Fruit fly (Drosophila melanogaster) whole organism, embryonic: ENCODE measurements around the gene TTLL4A.
A peak's percentile ranks its signal among the peaks of the same experiment; 100 is the strongest.

Experiments
- Adf1 ChIP-seq: fragments of 200-800 bp; sonication (Bioruptor generic); IDR thresholded peaks from 2 replicates; pipeline ENCODE4 v1.3.6; 2022; ENCODE audit warnings: missing biosample characterization, missing genetic modification characterization
- Bgb ChIP-seq: fragments of 200-800 bp; sonication (Bioruptor generic); IDR thresholded peaks from 2 replicates; pipeline ENCODE4 v1.3.6; 2022; ENCODE audit warnings: missing biosample characterization, missing genetic modification characterization; ENCODE audit not compliant: partially characterized antibody
- CG10267 ChIP-seq: fragments of 200-800 bp; sonication (Bioruptor generic); optimal IDR thresholded peaks from 2 replicates; lab custom pipeline; 2018; ENCODE audit warnings: missing biosample characterization, mild to moderate bottlenecking, missing genetic modification characterization, moderate library complexity
- CG10543 ChIP-seq: fragments of 200-800 bp; sonication (Bioruptor generic); optimal IDR thresholded peaks from 3 replicates; lab custom pipeline; 2017; ENCODE audit warnings: missing biosample characterization, mild to moderate bottlenecking, missing genetic modification characterization, moderate library complexity
- CG10979 ChIP-seq: fragments of 200-800 bp; sonication (Bioruptor generic); optimal IDR thresholded peaks from 2 replicates; lab custom pipeline; 2018; ENCODE audit warnings: missing biosample characterization, mild to moderate bottlenecking, missing genetic modification characterization, moderate library complexity
- CG11093 ChIP-seq: fragments of 200-800 bp; sonication (Bioruptor generic); IDR thresholded peaks from 3 replicates; pipeline ENCODE4 v1.3.6; 2022; ENCODE audit warnings: missing biosample characterization, missing genetic modification characterization
- CG12104 ChIP-seq: fragments of 200-800 bp; sonication (Bioruptor generic); optimal IDR thresholded peaks from 3 replicates; lab custom pipeline; 2016; ENCODE audit warnings: missing biosample characterization, missing genetic modification characterization
- CG12236 ChIP-seq: fragments of 200-800 bp; sonication (Bioruptor generic); optimal IDR thresholded peaks from 2 replicates; lab custom pipeline; 2016; ENCODE audit warnings: missing biosample characterization, missing genetic modification characterization
- CG13894 ChIP-seq: fragments of 200-800 bp; sonication (Bioruptor generic); optimal IDR thresholded peaks from 3 replicates; lab custom pipeline; 2018; ENCODE audit warnings: missing biosample characterization, mild to moderate bottlenecking, missing genetic modification characterization, moderate library complexity
- CG14441 ChIP-seq: fragments of 200-800 bp; sonication (Bioruptor generic); IDR thresholded peaks from 2 replicates; pipeline ENCODE4 v1.3.6; 2022; ENCODE audit warnings: missing biosample characterization, missing genetic modification characterization
- CG17186 ChIP-seq: fragments of 200-800 bp; sonication (Bioruptor generic); optimal IDR thresholded peaks from 3 replicates; lab custom pipeline; 2017; ENCODE audit warnings: missing biosample characterization, missing genetic modification reagents, missing genetic modification characterization
- CG17568 ChIP-seq: fragments of 200-800 bp; sonication (Bioruptor generic); optimal IDR thresholded peaks from 2 replicates; lab custom pipeline; 2018; ENCODE audit warnings: missing biosample characterization, mild to moderate bottlenecking, missing genetic modification characterization, moderate library complexity
- CG18599 ChIP-seq: fragments of 200-800 bp; sonication (Bioruptor generic); optimal IDR thresholded peaks from 3 replicates; lab custom pipeline; 2017; ENCODE audit warnings: missing biosample characterization, missing genetic modification characterization, mild to moderate bottlenecking, moderate library complexity, missing genetic modification reagents
- CG18619 ChIP-seq: fragments of 200-800 bp; sonication (Bioruptor generic); optimal IDR thresholded peaks from 3 replicates; lab custom pipeline; 2017; ENCODE audit warnings: missing biosample characterization, mild to moderate bottlenecking, missing genetic modification characterization
- CG2678 ChIP-seq: fragments of 200-800 bp; sonication (Bioruptor generic); optimal IDR thresholded peaks from 3 replicates; lab custom pipeline; 2019; ENCODE audit warnings: missing biosample characterization, mild to moderate bottlenecking, missing genetic modification characterization, moderate library complexity
- CG32772 ChIP-seq: fragments of 200-800 bp; sonication (Bioruptor generic); IDR thresholded peaks from 2 replicates; pipeline ENCODE4 v1.3.6; 2022; ENCODE audit warnings: missing biosample characterization, missing genetic modification characterization
- CG43689 ChIP-seq: fragments of 200-800 bp; sonication (Bioruptor generic); IDR thresholded peaks from 2 replicates; pipeline ENCODE4 v1.3.6; 2022; ENCODE audit warnings: missing biosample characterization, missing genetic modification characterization
- CG4404 ChIP-seq: fragments of 200-800 bp; sonication (Bioruptor generic); IDR thresholded peaks from 2 replicates; pipeline ENCODE4 v1.3.6; 2022; ENCODE audit warnings: missing biosample characterization, missing genetic modification characterization
- CG4854 ChIP-seq: fragments of 200-800 bp; sonication (Bioruptor generic); optimal IDR thresholded peaks from 2 replicates; lab custom pipeline; 2016; ENCODE audit warnings: missing biosample characterization, missing genetic modification characterization, inconsistent platforms
- CG6813 ChIP-seq: fragments of 200-800 bp; sonication (Bioruptor generic); optimal IDR thresholded peaks from 2 replicates; lab custom pipeline; 2017; ENCODE audit warnings: missing biosample characterization, missing genetic modification characterization, mild to moderate bottlenecking, moderate library complexity, missing genetic modification reagents
- CG7556 ChIP-seq: fragments of 200-800 bp; sonication (Bioruptor generic); optimal IDR thresholded peaks from 2 replicates; lab custom pipeline; 2017; ENCODE audit warnings: missing biosample characterization, mild to moderate bottlenecking, missing genetic modification characterization
- CG7745 ChIP-seq: fragments of 200-800 bp; sonication (Bioruptor generic); optimal IDR thresholded peaks from 2 replicates; lab custom pipeline; 2018; ENCODE audit warnings: missing biosample characterization, mild to moderate bottlenecking, missing genetic modification characterization, moderate library complexity
- CoRest ChIP-seq: fragments of 200-800 bp; sonication (Bioruptor generic); optimal IDR thresholded peaks from 3 replicates; lab custom pipeline; 2018; ENCODE audit warnings: missing biosample characterization, mild to moderate bottlenecking, missing genetic modification characterization, moderate library complexity
- Dp ChIP-seq: fragments of 200-800 bp; sonication (Bioruptor generic); optimal IDR thresholded peaks from 2 replicates; lab custom pipeline; 2018; ENCODE audit warnings: missing biosample characterization, mild to moderate bottlenecking, missing genetic modification characterization, moderate library complexity
- E2f1 ChIP-seq: fragments of 200-800 bp; sonication (Bioruptor generic); IDR thresholded peaks from 2 replicates; pipeline ENCODE4 v1.3.6; 2022; ENCODE audit warnings: missing biosample characterization, missing genetic modification characterization
- Eip74EF ChIP-seq, 2 experiments: fragments of 200-800 bp in 1 of 2; fragments of >200 bp in 1 of 2; sonication (Bioruptor generic) in 1 of 2; optimal IDR thresholded peaks; 2 replicates each; lab custom pipeline; 2017 to 2019; ENCODE audit warnings: missing biosample characterization in 2 of 2, missing genetic modification characterization in 2 of 2, mild to moderate bottlenecking in 1 of 2, moderate library complexity in 1 of 2
- HLH54F ChIP-seq: fragments of 200-800 bp; sonication (Bioruptor generic); optimal IDR thresholded peaks from 3 replicates; lab custom pipeline; 2016; ENCODE audit warnings: missing biosample characterization, missing genetic modification characterization
- HmgZ ChIP-seq: fragments of 200-800 bp; sonication (Bioruptor generic); optimal IDR thresholded peaks from 2 replicates; lab custom pipeline; 2018; ENCODE audit warnings: missing biosample characterization, mild to moderate bottlenecking, missing genetic modification characterization
- Hr78 ChIP-seq, 2 experiments: fragments of 200-800 bp in 1 of 2; fragments of >200 bp in 1 of 2; sonication (Bioruptor generic) in 1 of 2; optimal IDR thresholded peaks; 2 replicates each; lab custom pipeline; 2017 to 2019; ENCODE audit warnings: missing biosample characterization in 2 of 2, missing genetic modification characterization in 2 of 2, mild to moderate bottlenecking in 1 of 2, moderate library complexity in 1 of 2
- MESR4 ChIP-seq: fragments of 200-800 bp; sonication (Bioruptor generic); optimal IDR thresholded peaks from 2 replicates; lab custom pipeline; 2018; ENCODE audit warnings: missing biosample characterization, mild to moderate bottlenecking, missing genetic modification characterization, moderate library complexity
- NFAT ChIP-seq: fragments of 200-800 bp; sonication (Bioruptor generic); IDR thresholded peaks from 2 replicates; pipeline ENCODE4 v1.3.6; 2022; ENCODE audit warnings: missing biosample characterization, missing genetic modification characterization
- Poxn ChIP-seq: fragments of 200-800 bp; sonication (Bioruptor generic); IDR thresholded peaks from 2 replicates; pipeline ENCODE4 v1.3.6; 2022; ENCODE audit warnings: missing biosample characterization, missing genetic modification characterization
- Usf ChIP-seq: fragments of 200-800 bp; sonication (Bioruptor generic); optimal IDR thresholded peaks from 2 replicates; lab custom pipeline; 2017; ENCODE audit warnings: missing genotype, missing biosample characterization, missing genetic modification characterization
- cg ChIP-seq: fragments of 200-800 bp; sonication (Bioruptor generic); optimal IDR thresholded peaks from 3 replicates; lab custom pipeline; 2019; ENCODE audit warnings: missing biosample characterization, mild to moderate bottlenecking, missing genetic modification characterization, moderate library complexity
- chif ChIP-seq, 2 experiments: fragments of 200-800 bp; sonication (Bioruptor generic); optimal IDR thresholded peaks; 3 replicates each; lab custom pipeline; 2016; ENCODE audit warnings: missing biosample characterization in 2 of 2, missing genetic modification characterization in 2 of 2
- dan ChIP-seq: fragments of 200-800 bp; sonication (Bioruptor generic); IDR thresholded peaks from 2 replicates; pipeline ENCODE4 v1.3.6; 2022; ENCODE audit warnings: missing biosample characterization, missing genetic modification characterization
- emc ChIP-seq: fragments of 200-800 bp; sonication (Bioruptor generic); optimal IDR thresholded peaks from 2 replicates; lab custom pipeline; 2016; ENCODE audit warnings: missing biosample characterization, missing genetic modification characterization
- en ChIP-seq: fragments of 200-800 bp; sonication (Bioruptor generic); optimal IDR thresholded peaks from 2 replicates; lab custom pipeline; 2016; ENCODE audit warnings: missing biosample characterization, missing genetic modification characterization
- grau ChIP-seq: fragments of 200-800 bp; optimal IDR thresholded peaks from 3 replicates; lab custom pipeline; 2019; ENCODE audit warnings: missing biosample characterization, mild to moderate bottlenecking, missing genetic modification characterization, moderate library complexity
- hkb ChIP-seq, 2 experiments: fragments of 200-800 bp in 1 of 2; fragments of >200 bp in 1 of 2; sonication (Bioruptor generic) in 1 of 2; IDR thresholded peaks in 1 of 2; optimal IDR thresholded peaks in 1 of 2; 2 replicates each; pipeline versions ENCODE4 v1.3.6 to Lab custom; 2017 to 2022; ENCODE audit warnings: missing biosample characterization in 1 of 2, missing genetic modification characterization in 1 of 2
- mld ChIP-seq: fragments of 200-800 bp; sonication (Bioruptor generic); IDR thresholded peaks from 3 replicates; pipeline ENCODE4 v1.3.6; 2022; ENCODE audit warnings: missing biosample characterization, missing genetic modification characterization; ENCODE audit not compliant: partially characterized antibody
- onecut ChIP-seq: fragments of 200-800 bp; sonication (Bioruptor generic); IDR thresholded peaks from 2 replicates; pipeline ENCODE4 v1.3.6; 2022; ENCODE audit warnings: missing biosample characterization, missing genetic modification characterization
- peb ChIP-seq: fragments of 200-800 bp; sonication (Bioruptor generic); IDR thresholded peaks from 2 replicates; pipeline ENCODE4 v1.3.6; 2022; ENCODE audit warnings: missing biosample characterization, missing genetic modification characterization
- pzg ChIP-seq: fragments of 200-800 bp; sonication (Bioruptor generic); optimal IDR thresholded peaks from 3 replicates; lab custom pipeline; 2018; ENCODE audit warnings: missing biosample characterization, mild to moderate bottlenecking, missing genetic modification characterization, moderate library complexity
- scrt ChIP-seq: fragments of 200-800 bp; sonication (Bioruptor generic); optimal IDR thresholded peaks from 2 replicates; lab custom pipeline; 2018; ENCODE audit warnings: missing biosample characterization, mild to moderate bottlenecking, missing genetic modification characterization, moderate library complexity
- ssp ChIP-seq: fragments of 200-800 bp; sonication (Bioruptor generic); IDR thresholded peaks from 2 replicates; pipeline ENCODE4 v1.3.6; 2022; ENCODE audit warnings: missing biosample characterization, missing genetic modification characterization
- tll ChIP-seq, 2 experiments: fragments of 200-800 bp in 1 of 2; fragments of >200 bp in 1 of 2; sonication (Bioruptor generic) in 1 of 2; optimal IDR thresholded peaks; 2 replicates each; lab custom pipeline; 2017 to 2019; ENCODE audit warnings: missing biosample characterization in 2 of 2, missing genetic modification characterization in 2 of 2, mild to moderate bottlenecking in 1 of 2, moderate library complexity in 1 of 2
- tup ChIP-seq: fragments of 200-800 bp; sonication (Bioruptor generic); optimal IDR thresholded peaks from 2 replicates; lab custom pipeline; 2016; ENCODE audit warnings: missing biosample characterization, mild to moderate bottlenecking, missing genetic modification characterization, moderate library complexity
- zfh1 ChIP-seq: fragments of 200-800 bp; sonication (Bioruptor generic); IDR thresholded peaks from 3 replicates; pipeline ENCODE4 v1.3.6; 2022; ENCODE audit warnings: missing biosample characterization, missing genetic modification characterization

TTLL4A gene

DNA sequence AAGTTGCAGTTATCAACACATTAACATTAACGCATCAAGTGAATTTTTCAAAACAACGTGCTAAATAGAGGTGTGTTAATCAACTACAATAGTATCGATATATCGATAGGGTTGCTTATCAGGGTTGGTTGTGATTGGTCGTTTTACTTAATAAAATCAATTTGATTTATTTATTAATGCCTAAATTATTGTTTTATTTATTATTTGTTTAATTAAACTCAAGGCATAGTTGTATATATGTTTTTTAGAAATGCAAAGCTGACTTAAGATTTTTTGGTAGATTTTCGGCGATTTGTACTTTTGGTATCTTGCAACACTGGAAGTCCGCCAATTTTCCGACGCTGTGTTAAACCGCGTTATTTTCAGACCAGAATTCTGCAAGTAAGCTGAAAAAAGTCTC, 21.8 kb downstream of the TTLL4A start, which contains the start of the genes Art8 and dUTPase (continued):
- TF ChIP-seq pzg (GFP tag; lab: Kevin White, UChicago), result peak; percentile 82
- peak; percentile 32 for TF ChIP-seq CG10543 (GFP tag; lab: Kevin White, UChicago)
- TF ChIP-seq E2f1, result peak; percentile 42; the same call in 1 of the 2 replicates
- TF ChIP-seq tup (GFP tag; lab: Kevin White, UChicago), result peak; percentile 22
- TF ChIP-seq CG13894 (tag; lab: Kevin White, UChicago), result no peak
- no peak for TF ChIP-seq CG18599 (GFP tag; lab: Kevin White, UChicago)
- TF ChIP-seq Dp (GFP tag; lab: Kevin White, UChicago), result peak; percentile 82
- no peak for TF ChIP-seq hkb (optimal IDR thresholded peaks at IDR 0.05; lab: Kevin White, UChicago)
- peak; percentile 57; the same call in 1 of the 2 replicates for TF ChIP-seq hkb (GFP tag; IDR thresholded peaks at IDR 0.05; lab: Robert Waterston, UW)
- no peak for TF ChIP-seq peb
- TF ChIP-seq HLH54F, result peak; percentile 45
- peak in 1 of 2 experiments; percentile 27 for TF ChIP-seq chif (GFP tag; optimal IDR thresholded peaks at IDR 0.05; lab: Kevin White, UChicago)
- peak in 1 of 2 experiments; percentile 34 for TF ChIP-seq Eip74EF (GFP tag; optimal IDR thresholded peaks at IDR 0.05; lab: Kevin White, UChicago)
- peak; percentile 64 for TF ChIP-seq NFAT (GFP tag; lab: Robert Waterston, UW)
- TF ChIP-seq CG32772, result peak; percentile 42; the same call in 1 of the 2 replicates
- peak; percentile 59 for TF ChIP-seq HmgZ
- TF ChIP-seq CG17568, result no peak
- TF ChIP-seq Usf, result no peak
- TF ChIP-seq CG12104 (GFP tag; lab: Kevin White, UChicago), result peak; percentile 61
- no peak for TF ChIP-seq onecut
- TF ChIP-seq ssp (GFP tag; lab: Robert Waterston, UW), result peak; percentile 42; the same call in 1 of the 2 replicates
- TF ChIP-seq CG14441, result peak; percentile 48
- peak; percentile 72; the same call in 2 of the 3 replicates for TF ChIP-seq zfh1 (GFP tag; lab: Robert Waterston, UW)
- TF ChIP-seq Hr78 (GFP tag; optimal IDR thresholded peaks at IDR 0.05; lab: Kevin White, UChicago), result no peak
- TF ChIP-seq emc (GFP tag; lab: Kevin White, UChicago), result no peak
- no peak for TF ChIP-seq CG2678 (tag; lab: Kevin White, UChicago)
- peak; percentile 59 for TF ChIP-seq CG4854 (GFP tag; lab: Kevin White, UChicago)
- TF ChIP-seq mld (GFP tag; lab: Robert Waterston, UW), result peak; percentile 46; the same call in 1 of the 3 replicates
- TF ChIP-seq Poxn (GFP tag; lab: Robert Waterston, UW), result no peak
- TF ChIP-seq MESR4 (GFP tag; lab: Kevin White, UChicago), result peak; percentile 26
- peak; percentile 52; the same call in 1 of the 2 replicates for TF ChIP-seq CG4404 (GFP tag; lab: Robert Waterston, UW)
- no peak for TF ChIP-seq scrt (GFP tag; lab: Kevin White, UChicago)
- no peak for TF ChIP-seq CG7745
- peak; percentile 82 for TF ChIP-seq CoRest
- TF ChIP-seq CG17186, result peak; percentile 51
- peak; percentile 63 for TF ChIP-seq CG7556 (GFP tag; lab: Kevin White, UChicago)
- peak; percentile 76 for TF ChIP-seq grau (tag; lab: Kevin White, UChicago)
- TF ChIP-seq tll (GFP tag; optimal IDR thresholded peaks at IDR 0.05; lab: Kevin White, UChicago), result no peak
- TF ChIP-seq Bgb (GFP tag; lab: Robert Waterston, UW), result peak; percentile 82
- no peak for TF ChIP-seq CG6813 (GFP tag; lab: Kevin White, UChicago)
- TF ChIP-seq Adf1 (GFP tag; lab: Robert Waterston, UW), result peak; percentile 23
- peak; percentile 69 for TF ChIP-seq CG10979 (tag; lab: Kevin White, UChicago)
- TF ChIP-seq dan (GFP tag; lab: Robert Waterston, UW), result no peak
- TF ChIP-seq cg (GFP tag; lab: Kevin White, UChicago), result no peak
- no peak for TF ChIP-seq CG43689 (GFP tag; lab: Robert Waterston, UW)
- TF ChIP-seq CG18619 (GFP tag; lab: Kevin White, UChicago), result peak; percentile 14
- TF ChIP-seq CG12236 (GFP tag; lab: Kevin White, UChicago), result no peak
- no peak for TF ChIP-seq en (GFP tag; lab: Kevin White, UChicago)
- peak; percentile 99 for TF ChIP-seq CG10267 (tag; lab: Kevin White, UChicago)
- no peak for TF ChIP-seq CG11093
